Fruit fly (Drosophila melanogaster) whole organism, embryonic: ENCODE measurements around the gene GABA-B-R2.

ENCODE experiments used
- B-H2 ChIP-seq: fragments of 200-800 bp; sonication (Bioruptor generic); optimal IDR thresholded peaks from 2 replicates; lab custom pipeline; 2018; ENCODE audit warnings: missing biosample characterization, mild to moderate bottlenecking, missing genetic modification characterization
- CG1024 ChIP-seq: fragments of 200-800 bp; sonication (Bioruptor generic); IDR thresholded peaks from 2 replicates; pipeline ENCODE4 v1.3.6; 2022; ENCODE audit warnings: missing biosample characterization, missing genetic modification characterization
- CG11247 ChIP-seq: fragments of 200-800 bp; sonication (Bioruptor generic); IDR thresholded peaks from 2 replicates; pipeline ENCODE4 v1.3.6; 2022; ENCODE audit warnings: missing biosample characterization, missing genetic modification characterization
- CG11398 ChIP-seq: fragments of 200-800 bp; sonication (Bioruptor generic); optimal IDR thresholded peaks from 2 replicates; lab custom pipeline; 2016; ENCODE audit warnings: missing biosample characterization, missing genetic modification characterization
- CG11456 ChIP-seq: fragments of 200-800 bp; sonication (Bioruptor generic); IDR thresholded peaks from 3 replicates; pipeline ENCODE4 v1.3.6; 2022; ENCODE audit warnings: missing biosample characterization, missing genetic modification characterization
- CG12219 ChIP-seq: fragments of 200-800 bp; sonication (Bioruptor generic); optimal IDR thresholded peaks from 3 replicates; lab custom pipeline; 2018; ENCODE audit warnings: missing biosample characterization, mild to moderate bottlenecking, missing genetic modification characterization
- CG1233 ChIP-seq: fragments of 200-800 bp; sonication (Bioruptor generic); optimal IDR thresholded peaks from 4 replicates; lab custom pipeline; 2018; ENCODE audit warnings: missing biosample characterization, mild to moderate bottlenecking, missing genetic modification characterization
- CG13296 ChIP-seq: fragments of 200-800 bp; sonication (Bioruptor generic); optimal IDR thresholded peaks from 3 replicates; lab custom pipeline; 2018; ENCODE audit warnings: missing biosample characterization, mild to moderate bottlenecking, missing genetic modification characterization
- CG14014 ChIP-seq: fragments of 200-800 bp; sonication (Bioruptor generic); IDR thresholded peaks from 2 replicates; pipeline ENCODE4 v1.3.6; 2022; ENCODE audit warnings: missing biosample characterization, missing genetic modification characterization
- CG14050 ChIP-seq: fragments of 200-800 bp; sonication (Bioruptor generic); IDR thresholded peaks from 3 replicates; pipeline ENCODE4 v1.3.6; 2022; ENCODE audit warnings: missing biosample characterization, missing genetic modification characterization
- CG15269 ChIP-seq: fragments of 200-800 bp; sonication (Bioruptor generic); optimal IDR thresholded peaks from 2 replicates; lab custom pipeline; 2018; ENCODE audit warnings: missing biosample characterization, mild to moderate bottlenecking, missing genetic modification characterization, moderate library complexity
- CG17359 ChIP-seq: fragments of 200-800 bp; sonication (Bioruptor generic); optimal IDR thresholded peaks from 3 replicates; lab custom pipeline; 2018; ENCODE audit warnings: missing biosample characterization, mild to moderate bottlenecking, missing genetic modification characterization, moderate library complexity
- CG2120 ChIP-seq: fragments of 200-800 bp; sonication (Bioruptor generic); optimal IDR thresholded peaks from 3 replicates; lab custom pipeline; 2016; ENCODE audit warnings: missing biosample characterization, missing genetic modification characterization
- CG2129 ChIP-seq: fragments of 200-800 bp; sonication (Bioruptor generic); IDR thresholded peaks from 2 replicates; pipeline ENCODE4 v1.3.6; 2022; ENCODE audit warnings: missing biosample characterization, missing genetic modification characterization; ENCODE audit not compliant: partially characterized antibody
- CG2202 ChIP-seq: fragments of 200-800 bp; sonication (Bioruptor generic); optimal IDR thresholded peaks from 2 replicates; lab custom pipeline; 2018; ENCODE audit warnings: missing biosample characterization, mild to moderate bottlenecking, missing genetic modification characterization
- CG3838 ChIP-seq: fragments of 200-800 bp; sonication (Bioruptor generic); optimal IDR thresholded peaks from 3 replicates; lab custom pipeline; 2016; ENCODE audit warnings: missing biosample characterization, missing genetic modification characterization
- CG4360 ChIP-seq: fragments of 200-800 bp; sonication (Bioruptor generic); IDR thresholded peaks from 2 replicates; pipeline ENCODE4 v1.3.6; 2022; ENCODE audit warnings: missing biosample characterization, missing genetic modification characterization
- CG4404 ChIP-seq: fragments of 200-800 bp; sonication (Bioruptor generic); IDR thresholded peaks from 2 replicates; pipeline ENCODE4 v1.3.6; 2022; ENCODE audit warnings: missing biosample characterization, missing genetic modification characterization
- CG4854 ChIP-seq: fragments of 200-800 bp; sonication (Bioruptor generic); optimal IDR thresholded peaks from 2 replicates; lab custom pipeline; 2016; ENCODE audit warnings: missing biosample characterization, missing genetic modification characterization, inconsistent platforms
- CG6683 ChIP-seq: fragments of 200-800 bp; sonication (Bioruptor generic); optimal IDR thresholded peaks from 2 replicates; lab custom pipeline; 2017; ENCODE audit warnings: missing biosample characterization, mild to moderate bottlenecking, missing genetic modification characterization, missing genetic modification reagents
- CG6791 ChIP-seq: fragments of 200-800 bp; sonication (Bioruptor generic); IDR thresholded peaks from 3 replicates; pipeline ENCODE4 v1.3.6; 2022; ENCODE audit warnings: missing biosample characterization, missing genetic modification characterization; ENCODE audit not compliant: partially characterized antibody
- CG6854 ChIP-seq: fragments of 200-800 bp; sonication (Bioruptor generic); optimal IDR thresholded peaks from 3 replicates; lab custom pipeline; 2017; ENCODE audit warnings: missing biosample characterization, mild to moderate bottlenecking, missing genetic modification characterization
- CG7357 ChIP-seq: fragments of 200-800 bp; sonication (Bioruptor generic); IDR thresholded peaks from 3 replicates; pipeline ENCODE4 v1.3.6; 2022; ENCODE audit warnings: missing biosample characterization, missing genetic modification characterization
- CG7372 ChIP-seq: fragments of 200-800 bp; sonication (Bioruptor generic); IDR thresholded peaks from 2 replicates; pipeline ENCODE4 v1.3.6; 2022; ENCODE audit warnings: missing biosample characterization, missing genetic modification characterization
- CG8290 ChIP-seq, 3 experiments: fragments of 200-800 bp; sonication (Bioruptor generic); optimal IDR thresholded peaks; 2 replicates each; lab custom pipeline; 2016 to 2019; ENCODE audit warnings: missing biosample characterization in 3 of 3, missing genetic modification characterization in 3 of 3, mild to moderate bottlenecking in 2 of 3, moderate library complexity in 1 of 3
- CHES-1-like ChIP-seq: fragments of 200-800 bp; sonication (Bioruptor generic); optimal IDR thresholded peaks from 2 replicates; lab custom pipeline; 2016; ENCODE audit warnings: missing biosample characterization, missing genetic modification characterization
- Dbx ChIP-seq: fragments of 200-800 bp; sonication (Bioruptor generic); IDR thresholded peaks from 3 replicates; pipeline ENCODE4 v1.3.6; 2022; ENCODE audit warnings: missing biosample characterization, missing genetic modification characterization
- Elba2 ChIP-seq: fragments of 200-800 bp; sonication (Bioruptor generic); optimal IDR thresholded peaks from 3 replicates; lab custom pipeline; 2016; ENCODE audit warnings: missing biosample characterization, missing genetic modification characterization
- HLH3B ChIP-seq: fragments of 200-800 bp; sonication (Bioruptor generic); IDR thresholded peaks from 2 replicates; pipeline ENCODE4 v1.3.6; 2022; ENCODE audit warnings: missing biosample characterization, missing genetic modification characterization
- Jarid2 ChIP-seq: fragments of 200-800 bp; sonication (Bioruptor generic); optimal IDR thresholded peaks from 3 replicates; lab custom pipeline; 2017; ENCODE audit warnings: mild to moderate bottlenecking, missing biosample characterization, missing genetic modification reagents, missing genetic modification characterization
- MESR4 ChIP-seq: fragments of 200-800 bp; sonication (Bioruptor generic); optimal IDR thresholded peaks from 2 replicates; lab custom pipeline; 2018; ENCODE audit warnings: missing biosample characterization, mild to moderate bottlenecking, missing genetic modification characterization, moderate library complexity
- Mes4 ChIP-seq: fragments of 200-800 bp; sonication (Bioruptor generic); optimal IDR thresholded peaks from 2 replicates; lab custom pipeline; 2016; ENCODE audit warnings: missing biosample characterization, missing genetic modification characterization
- NC2α ChIP-seq: fragments of 200-800 bp; sonication (Bioruptor generic); optimal IDR thresholded peaks from 2 replicates; lab custom pipeline; 2016; ENCODE audit warnings: missing biosample characterization, missing genetic modification characterization
- ap ChIP-seq: fragments of 200-800 bp; sonication (Bioruptor generic); IDR thresholded peaks from 2 replicates; pipeline ENCODE4 v1.3.6; 2022; ENCODE audit warnings: missing biosample characterization, missing genetic modification characterization
- corto ChIP-seq: fragments of 200-800 bp; sonication (Bioruptor generic); optimal IDR thresholded peaks from 2 replicates; lab custom pipeline; 2016; ENCODE audit warnings: missing biosample characterization, mild to moderate bottlenecking, missing genetic modification characterization, moderate library complexity
- croc ChIP-seq: fragments of 200-800 bp; sonication (Bioruptor generic); conservative IDR thresholded peaks from 3 replicates; pipeline ENCODE4 v1.3.6; 2022; ENCODE audit warnings: missing biosample characterization, missing genetic modification characterization
- dan ChIP-seq: fragments of 200-800 bp; sonication (Bioruptor generic); IDR thresholded peaks from 2 replicates; pipeline ENCODE4 v1.3.6; 2022; ENCODE audit warnings: missing biosample characterization, missing genetic modification characterization
- dmrt11E ChIP-seq: fragments of 200-800 bp; sonication (Bioruptor generic); optimal IDR thresholded peaks from 3 replicates; lab custom pipeline; 2018; ENCODE audit warnings: missing biosample characterization, mild to moderate bottlenecking, missing genetic modification characterization, moderate library complexity
- ewg ChIP-seq: fragments of 200-800 bp; sonication (Bioruptor generic); optimal IDR thresholded peaks from 3 replicates; lab custom pipeline; 2017; ENCODE audit warnings: mild to moderate bottlenecking, missing biosample characterization, missing genetic modification reagents, missing genetic modification characterization
- eyg ChIP-seq: fragments of 200-800 bp; sonication (Bioruptor generic); optimal IDR thresholded peaks from 3 replicates; lab custom pipeline; 2016; ENCODE audit warnings: missing biosample characterization, missing genetic modification characterization
- grn ChIP-seq: fragments of 200-800 bp; sonication (Bioruptor generic); optimal IDR thresholded peaks from 3 replicates; lab custom pipeline; 2017; ENCODE audit warnings: missing biosample characterization, missing genetic modification characterization
- klu ChIP-seq: fragments of 200-800 bp; sonication (Bioruptor generic); IDR thresholded peaks from 2 replicates; pipeline ENCODE4 v1.3.6; 2022; ENCODE audit warnings: missing biosample characterization, missing genetic modification characterization
- lilli ChIP-seq: fragments of 200-800 bp; sonication (Bioruptor generic); optimal IDR thresholded peaks from 3 replicates; lab custom pipeline; 2016; ENCODE audit warnings: missing biosample characterization, missing genetic modification characterization
- nerfin-2 ChIP-seq: fragments of 200-800 bp; sonication (Bioruptor generic); IDR thresholded peaks from 2 replicates; pipeline ENCODE4 v1.3.6; 2022; ENCODE audit warnings: missing biosample characterization, missing genetic modification characterization; ENCODE audit not compliant: partially characterized antibody
- odd ChIP-seq: fragments of 200-800 bp; sonication (Bioruptor generic); optimal IDR thresholded peaks from 2 replicates; lab custom pipeline; 2017; ENCODE audit warnings: missing biosample characterization, mild to moderate bottlenecking, missing genetic modification characterization
- p53 ChIP-seq: fragments of 200-800 bp; sonication (Bioruptor generic); optimal IDR thresholded peaks from 2 replicates; lab custom pipeline; 2016; ENCODE audit warnings: missing biosample characterization, missing genetic modification characterization
- pum ChIP-seq: fragments of 200-800 bp; sonication (Bioruptor generic); optimal IDR thresholded peaks from 2 replicates; lab custom pipeline; 2016; ENCODE audit warnings: missing biosample characterization, missing genetic modification characterization
- sens ChIP-seq: fragments of 200-800 bp; sonication (Bioruptor generic); peaks from one replicate; lab custom pipeline; 2016; ENCODE audit warnings: missing biosample characterization, missing genetic modification characterization
- sr ChIP-seq: fragments of 200-800 bp; sonication (Bioruptor generic); IDR thresholded peaks from 3 replicates; pipeline ENCODE4 v1.3.6; 2022; ENCODE audit warnings: missing biosample characterization, missing genetic modification characterization
- tna ChIP-seq: fragments of 200-800 bp; sonication (Bioruptor generic); IDR thresholded peaks from 2 replicates; pipeline ENCODE4 v1.3.6; 2022; ENCODE audit warnings: missing biosample characterization, missing genetic modification characterization; ENCODE audit not compliant: partially characterized antibody
- trh ChIP-seq: fragments of 200-800 bp; sonication (Bioruptor generic); optimal IDR thresholded peaks from 2 replicates; lab custom pipeline; 2016; ENCODE audit warnings: missing biosample characterization, missing genetic modification characterization
- twi ChIP-seq: fragments of 200-800 bp; optimal IDR thresholded peaks from 2 replicates; lab custom pipeline; 2019; ENCODE audit warnings: missing biosample characterization, mild to moderate bottlenecking, missing genetic modification characterization, moderate library complexity
- z ChIP-seq: fragments of 200-800 bp; sonication (Bioruptor generic); IDR thresholded peaks from 3 replicates; pipeline ENCODE4 v1.3.6; 2022; ENCODE audit warnings: missing biosample characterization, missing genetic modification characterization

The GABA-B-R2 gene

dm6 chr3R:21822562-21822933, 46.9 kb upstream of the GABA-B-R2 start, which contains the start of gene CASK (continued):
- TF ChIP-seq CG6854 (no peak), ewg (GFP tag; lab: Kevin White, UChicago) (no peak), grn (no peak), CG6791 (GFP tag; lab: Robert Waterston, UW) (no peak), dan (no peak), CG4404 (GFP tag; lab: Robert Waterston, UW) (no peak), corto (no peak), Jarid2 (GFP tag; lab: Kevin White, UChicago) (peak; percentile 43), B-H2 (GFP tag; lab: Kevin White, UChicago) (no peak), nerfin-2 (no peak), CG2129 (GFP tag; lab: Robert Waterston, UW) (no peak), klu (no peak), lilli (GFP tag; lab: Kevin White, UChicago) (peak; percentile 2), CG14050 (GFP tag; lab: Robert Waterston, UW) (no peak), CHES-1-like (GFP tag; lab: Kevin White, UChicago) (no peak), CG1233 (no peak), CG2120 (GFP tag; lab: Kevin White, UChicago) (peak; percentile 24), CG14014 (GFP tag; lab: Robert Waterston, UW) (no peak), dmrt11E (tag; lab: Kevin White, UChicago) (no peak), CG11398 (GFP tag; lab: Kevin White, UChicago) (no peak), CG6683 (GFP tag; lab: Kevin White, UChicago) (no peak), twi (tag; lab: Kevin White, UChicago) (no peak), sens (peak; percentile 84), CG1024 (GFP tag; lab: Robert Waterston, UW) (no peak), CG11247 (no peak), CG4854 (GFP tag; lab: Kevin White, UChicago) (no peak), CG15269 (no peak), ap (GFP tag; lab: Robert Waterston, UW) (no peak), CG7357 (no peak), CG2202 (tag; lab: Kevin White, UChicago) (no peak), CG3838 (GFP tag; lab: Kevin White, UChicago) (no peak), croc (GFP tag; lab: Robert Waterston, UW) (no peak), CG17359 (tag; lab: Kevin White, UChicago) (no peak), NC2α (GFP tag; lab: Kevin White, UChicago) (no peak), eyg (GFP tag; lab: Kevin White, UChicago) (no peak), p53 (GFP tag; lab: Kevin White, UChicago) (no peak), Dbx (GFP tag; lab: Robert Waterston, UW) (no peak), tna (GFP tag; lab: Robert Waterston, UW) (no peak), HLH3B (GFP tag; lab: Robert Waterston, UW) (no peak), z (GFP tag; lab: Robert Waterston, UW) (no peak), CG8290 (GFP tag; optimal IDR thresholded peaks at IDR 0.05; lab: Kevin White, UChicago) (no peak), CG8290 (tag; optimal IDR thresholded peaks at IDR 0.05; lab: Kevin White, UChicago) (no peak), CG4360 (GFP tag; lab: Robert Waterston, UW) (no peak), Mes4 (GFP tag; lab: Kevin White, UChicago) (peak; percentile 46), trh (GFP tag; lab: Kevin White, UChicago) (no peak), sr (GFP tag; lab: Robert Waterston, UW) (no peak), CG13296 (GFP tag; lab: Kevin White, UChicago) (no peak), CG12219 (GFP tag; lab: Kevin White, UChicago) (no peak), MESR4 (GFP tag; lab: Kevin White, UChicago) (peak; percentile 79), odd (GFP tag; lab: Kevin White, UChicago) (no peak), pum (GFP tag; lab: Kevin White, UChicago) (no peak), CG11456 (no peak), CG7372 (GFP tag; lab: Robert Waterston, UW) (no peak), Elba2 (GFP tag; lab: Kevin White, UChicago) (no peak)
